Fruit fly (Drosophila melanogaster) whole organism, prepupa: ENCODE data around the gene Trm7-32.

ENCODE experiments used
- CG10631 ChIP-seq: fragments of 200-800 bp; sonication (Bioruptor generic); optimal IDR thresholded peaks from 2 replicates; lab custom pipeline; 2016; ENCODE audit warnings: missing biosample characterization, missing genetic modification characterization
- CG15336 ChIP-seq: fragments of 200-800 bp; sonication (Bioruptor generic); IDR thresholded peaks from 2 replicates; pipeline ENCODE4 v1.3.6; 2022; ENCODE audit warnings: missing biosample characterization, missing genetic modification characterization
- CG1621 ChIP-seq: fragments of 200-800 bp; sonication (Bioruptor generic); optimal IDR thresholded peaks from 3 replicates; lab custom pipeline; 2018; ENCODE audit warnings: missing biosample characterization, mild to moderate bottlenecking, missing genetic modification characterization
- CG16779 ChIP-seq: fragments of 200-800 bp; sonication (Bioruptor generic); optimal IDR thresholded peaks from 3 replicates; lab custom pipeline; 2017; ENCODE audit warnings: missing biosample characterization, mild to moderate bottlenecking, missing genetic modification characterization
- CG3032 ChIP-seq: fragments of 200-800 bp; optimal IDR thresholded peaks from 2 replicates; lab custom pipeline; 2019; ENCODE audit warnings: missing biosample characterization, mild to moderate bottlenecking, missing genetic modification characterization, moderate library complexity
- CG31627 ChIP-seq: fragments of 200-800 bp; sonication (Bioruptor generic); optimal IDR thresholded peaks from 3 replicates; lab custom pipeline; 2016; ENCODE audit warnings: missing biosample characterization, missing genetic modification characterization
- CG32006 ChIP-seq: fragments of 200-800 bp; sonication (Bioruptor generic); optimal IDR thresholded peaks from 3 replicates; lab custom pipeline; 2017; ENCODE audit warnings: missing biosample characterization, mild to moderate bottlenecking, missing genetic modification characterization
- CG3919 ChIP-seq: fragments of 200-800 bp; sonication (Bioruptor generic); optimal IDR thresholded peaks from 3 replicates; lab custom pipeline; 2016; ENCODE audit warnings: missing biosample characterization, missing genetic modification characterization
- CG6163 ChIP-seq: fragments of 200-800 bp; sonication (Bioruptor generic); IDR thresholded peaks from 3 replicates; pipeline ENCODE4 v1.3.6; 2022; ENCODE audit warnings: missing biosample characterization, missing genetic modification characterization
- CG6276 ChIP-seq: fragments of 200-800 bp; sonication (Bioruptor generic); optimal IDR thresholded peaks from 2 replicates; lab custom pipeline; 2017; ENCODE audit warnings: missing biosample characterization, mild to moderate bottlenecking, missing genetic modification characterization
- CG6792 ChIP-seq: fragments of 200-800 bp; sonication (Bioruptor generic); optimal IDR thresholded peaks from 3 replicates; lab custom pipeline; 2016; ENCODE audit warnings: missing biosample characterization, missing genetic modification characterization
- CG7368 ChIP-seq: fragments of 200-800 bp; sonication (Bioruptor generic); optimal IDR thresholded peaks from 3 replicates; lab custom pipeline; 2016; ENCODE audit warnings: missing biosample characterization, missing genetic modification characterization
- CG9139 ChIP-seq: fragments of 200-800 bp; sonication (Bioruptor generic); optimal IDR thresholded peaks from 3 replicates; lab custom pipeline; 2017; ENCODE audit warnings: missing biosample characterization, mild to moderate bottlenecking, missing genetic modification characterization
- Eip78C ChIP-seq: fragments of 200-800 bp; sonication (Bioruptor generic); peaks from one replicate; lab custom pipeline; 2016; ENCODE audit warnings: missing biosample characterization, missing genetic modification characterization
- Eip93F ChIP-seq: fragments of 200-800 bp; sonication (Bioruptor generic); optimal IDR thresholded peaks from 2 replicates; lab custom pipeline; 2016; ENCODE audit warnings: missing biosample characterization, mild to moderate bottlenecking, missing genetic modification characterization
- Ets96B ChIP-seq: fragments of 200-800 bp; optimal IDR thresholded peaks from 2 replicates; lab custom pipeline; 2019; ENCODE audit warnings: missing biosample characterization, mild to moderate bottlenecking, missing genetic modification characterization, moderate library complexity
- Hr38 ChIP-seq: sonication (Bioruptor generic); optimal IDR thresholded peaks from 2 replicates; lab custom pipeline; 2016; ENCODE audit warnings: missing biosample characterization, missing genetic modification characterization
- Hr4 ChIP-seq: fragments of 200-800 bp; sonication (Bioruptor generic); optimal IDR thresholded peaks from 3 replicates; lab custom pipeline; 2016; ENCODE audit warnings: missing biosample characterization, missing genetic modification characterization
- Lpt ChIP-seq: fragments of 200-800 bp; sonication (Bioruptor generic); optimal IDR thresholded peaks from 3 replicates; lab custom pipeline; 2016; ENCODE audit warnings: missing biosample characterization, missing genetic modification characterization
- Smox ChIP-seq: fragments of 200-800 bp; sonication (Bioruptor generic); optimal IDR thresholded peaks from 3 replicates; lab custom pipeline; 2016; ENCODE audit warnings: missing biosample characterization, missing genetic modification characterization
- Sox14 ChIP-seq: fragments of 200-800 bp; sonication (Bioruptor generic); optimal IDR thresholded peaks from 3 replicates; lab custom pipeline; 2016; ENCODE audit warnings: missing biosample characterization, missing genetic modification characterization
- achi ChIP-seq: fragments of 200-800 bp; sonication (Bioruptor generic); optimal IDR thresholded peaks from 3 replicates; lab custom pipeline; 2016; ENCODE audit warnings: missing biosample characterization, missing genetic modification characterization
- acj6 ChIP-seq: fragments of 200-800 bp; sonication (Bioruptor generic); optimal IDR thresholded peaks from 3 replicates; lab custom pipeline; 2016; ENCODE audit warnings: missing biosample characterization, missing genetic modification characterization
- cyc ChIP-seq: fragments of 200-800 bp; sonication (Bioruptor generic); optimal IDR thresholded peaks from 3 replicates; lab custom pipeline; 2016; ENCODE audit warnings: missing biosample characterization, missing genetic modification characterization
- eg ChIP-seq: fragments of 200-800 bp; sonication (Bioruptor generic); IDR thresholded peaks from 3 replicates; pipeline ENCODE4 v1.3.6; 2022; ENCODE audit warnings: missing biosample characterization, missing genetic modification characterization
- esn ChIP-seq: fragments of 200-800 bp; sonication (Bioruptor generic); optimal IDR thresholded peaks from 2 replicates; lab custom pipeline; 2016; ENCODE audit warnings: missing biosample characterization, mild to moderate bottlenecking, missing genetic modification characterization, moderate library complexity
- fd85E ChIP-seq: fragments of 200-800 bp; sonication (Bioruptor generic); optimal IDR thresholded peaks from 3 replicates; lab custom pipeline; 2016; ENCODE audit warnings: missing biosample characterization, missing genetic modification characterization
- fkh ChIP-seq: fragments of 200-800 bp; sonication (Bioruptor generic); optimal IDR thresholded peaks from 3 replicates; lab custom pipeline; 2017; ENCODE audit warnings: missing biosample characterization, mild to moderate bottlenecking, missing genetic modification characterization, moderate library complexity
- lz ChIP-seq: fragments of 200-800 bp; sonication (Bioruptor generic); optimal IDR thresholded peaks from 3 replicates; lab custom pipeline; 2016; ENCODE audit warnings: missing biosample characterization, missing genetic modification characterization
- salr ChIP-seq, 2 experiments: fragments of 200-800 bp; sonication (Bioruptor generic); optimal IDR thresholded peaks; 3 replicates each; lab custom pipeline; 2016 to 2018; ENCODE audit warnings: missing biosample characterization in 2 of 2, missing genetic modification characterization in 2 of 2, mild to moderate bottlenecking in 1 of 2
- svp ChIP-seq: fragments of 200-800 bp; sonication (Bioruptor generic); peaks from one replicate; lab custom pipeline; 2016; ENCODE audit warnings: missing biosample characterization, missing genetic modification characterization
- vri ChIP-seq: fragments of 200-800 bp; sonication (Bioruptor generic); optimal IDR thresholded peaks from 3 replicates; lab custom pipeline; 2016; ENCODE audit warnings: missing biosample characterization, mild to moderate bottlenecking, missing genetic modification characterization

Trm7-32 gene

DNA sequence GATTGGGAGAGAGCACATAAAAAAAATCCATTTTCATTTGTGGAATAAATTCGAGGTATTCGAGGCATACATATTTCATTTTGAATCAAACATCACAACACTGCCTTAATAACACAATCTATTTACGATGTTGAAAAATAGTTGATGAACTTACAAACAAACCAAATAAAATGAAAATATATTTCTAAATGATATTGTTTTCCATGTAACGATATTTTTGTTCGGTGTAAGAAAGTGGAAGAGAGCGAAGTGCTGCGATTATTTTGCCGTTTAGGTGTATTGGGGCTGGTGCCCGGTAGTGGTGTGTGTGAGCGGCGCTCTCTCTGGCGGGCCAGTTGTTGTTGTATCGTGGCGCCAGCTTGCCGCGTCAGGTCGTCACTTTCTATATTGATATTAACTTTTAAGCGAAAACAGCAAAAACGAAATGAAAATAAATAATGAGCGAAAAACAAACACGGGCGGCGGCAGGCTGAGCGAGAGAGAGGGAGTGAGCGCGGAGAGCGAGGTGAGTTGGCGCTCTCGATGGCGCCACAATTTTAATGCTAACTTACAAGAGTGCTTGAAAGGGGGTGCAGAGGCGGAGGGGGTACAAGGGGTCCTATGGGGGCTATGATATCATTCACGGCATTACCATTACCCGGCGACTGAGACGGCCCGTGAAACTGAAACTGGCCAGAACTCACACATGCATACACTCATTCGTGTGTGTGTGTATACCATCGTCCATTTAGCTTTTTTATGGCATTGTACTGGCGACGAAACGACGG, 24.7 kb downstream of the Trm7-32 start (continued):
- TF ChIP-seq CG32006 (peak; percentile 97), CG9139 (GFP tag; lab: Kevin White, UChicago) (peak; percentile 68), Hr4 (GFP tag; lab: Kevin White, UChicago) (peak; percentile 97), esn (GFP tag; lab: Kevin White, UChicago) (peak; percentile 98), acj6 (peak; percentile 93), CG1621 (tag; lab: Kevin White, UChicago) (peak; percentile 79), CG3919 (GFP tag; lab: Kevin White, UChicago) (peak; percentile 94), vri (GFP tag; lab: Kevin White, UChicago) (peak; percentile 95), CG15336 (GFP tag; lab: Robert Waterston, UW) (peak; percentile 94), fkh (GFP tag; lab: Kevin White, UChicago) (peak; percentile 99)

dm6 chr3R:17066077-17066476, 25.6 kb downstream of the Trm7-32 start:
- no peak for TF ChIP-seq CG6792 (GFP tag; lab: Kevin White, UChicago)
- TF ChIP-seq achi (GFP tag; lab: Kevin White, UChicago), result no peak
- peak; percentile 38 for TF ChIP-seq Eip78C
- no peak for TF ChIP-seq CG7368

DNA sequence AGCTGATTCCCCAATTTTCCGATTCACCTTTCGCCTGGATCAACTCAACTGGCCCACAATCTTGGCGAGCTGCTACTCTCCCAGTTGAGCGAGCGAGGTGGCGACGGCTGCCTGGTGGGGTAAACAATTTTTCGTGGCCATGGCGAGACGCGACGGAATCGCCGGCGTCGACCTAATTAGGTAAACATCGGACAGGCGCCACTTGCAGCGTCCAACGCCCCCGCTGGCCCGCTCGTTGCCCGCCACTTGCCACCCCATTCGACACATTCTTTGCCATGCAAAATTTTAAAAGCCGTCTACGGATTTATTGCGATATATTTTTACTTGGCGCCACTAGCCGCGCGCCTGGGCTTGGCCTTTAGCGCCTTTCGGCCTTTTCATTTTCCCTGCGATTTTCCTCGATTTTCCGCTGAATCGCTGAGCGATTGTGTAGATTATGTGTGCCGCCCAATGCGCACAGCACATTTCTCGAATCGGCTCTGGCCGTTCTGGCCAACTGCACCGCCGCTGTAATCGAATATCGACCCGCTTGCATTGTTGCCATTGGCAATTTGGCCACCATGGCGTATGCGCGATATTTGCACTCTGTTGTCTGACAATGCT, 26.4 kb downstream of the Trm7-32 start:
- no peak for TF ChIP-seq cyc
- no peak for TF ChIP-seq CG6276 (GFP tag; lab: Kevin White, UChicago)
- TF ChIP-seq CG16779 (tag; lab: Kevin White, UChicago), result no peak
- TF ChIP-seq CG31627 (GFP tag; lab: Kevin White, UChicago), result no peak
- no peak for TF ChIP-seq fkh (GFP tag; lab: Kevin White, UChicago)
- TF ChIP-seq Eip93F, result peak; percentile 11
- no peak for TF ChIP-seq Lpt (GFP tag; lab: Kevin White, UChicago)
- TF ChIP-seq CG6163 (GFP tag; lab: Robert Waterston, UW), result no peak
- 0 out of 3 replicates have a peak, but pooled peaks have one; percentile 10 for TF ChIP-seq eg
- no peak for TF ChIP-seq achi (GFP tag; lab: Kevin White, UChicago)
- no peak for TF ChIP-seq Smox
- peak; percentile 50 for TF ChIP-seq svp (GFP tag; lab: Kevin White, UChicago)
- TF ChIP-seq Hr38, result no peak
- TF ChIP-seq, all 60 proteins: peak for 3

DNA sequence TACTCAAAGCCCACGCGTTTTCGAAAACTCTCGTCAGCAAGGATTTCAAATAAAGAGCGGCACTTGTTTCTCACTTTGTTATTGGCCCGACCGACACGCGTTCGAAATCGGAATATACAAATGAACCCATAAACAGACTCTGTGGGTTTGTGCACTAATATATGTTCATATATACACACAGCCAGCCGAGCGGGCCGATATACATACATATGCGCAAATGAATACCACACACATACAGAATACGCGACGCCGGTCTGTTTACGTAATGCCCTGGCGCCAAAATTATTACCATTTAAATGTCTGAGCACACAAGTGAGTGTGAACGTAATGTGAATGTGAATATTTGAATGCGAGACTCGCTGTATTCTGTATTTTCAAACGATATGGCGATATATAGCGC, 27.2 kb downstream of the Trm7-32 start:
- TF ChIP-seq Eip78C, result peak; percentile 11
- no peak for TF ChIP-seq Ets96B
- TF ChIP-seq svp (GFP tag; lab: Kevin White, UChicago), result peak; percentile 66
- peak; percentile 96 for TF ChIP-seq vri (GFP tag; lab: Kevin White, UChicago)
- TF ChIP-seq CG7368, result no peak
- TF ChIP-seq salr (GFP tag; optimal IDR thresholded peaks at IDR 0.05; lab: Kevin White, UChicago), result no peak
- TF ChIP-seq achi (GFP tag; lab: Kevin White, UChicago), result no peak
- TF ChIP-seq CG1621 (tag; lab: Kevin White, UChicago), result no peak
- TF ChIP-seq fkh (GFP tag; lab: Kevin White, UChicago), result peak; percentile 44
- TF ChIP-seq Smox, result no peak

dm6 chr3R:17072526-17073114, 32.1 kb downstream of the Trm7-32 start, which contains the start of the genes Ns1 and mRpS11:
Gene Ns1, minus strand, starts transcription at chr3R:17072675.
Gene mRpS11, plus strand, starts transcription at chr3R:17072732.
- TF ChIP-seq Sox14 (GFP tag; lab: Kevin White, UChicago) (peak; percentile 48), svp (GFP tag; lab: Kevin White, UChicago) (peak; percentile 67), CG3032 (peak; percentile 34), fkh (GFP tag; lab: Kevin White, UChicago) (peak; percentile 13), CG6163 (GFP tag; lab: Robert Waterston, UW) (0 out of 3 replicates have a peak, but pooled peaks have one; percentile 37), cyc (peak; percentile 28), fd85E (GFP tag; lab: Kevin White, UChicago) (no peak), salr (GFP tag; optimal IDR thresholded peaks at IDR 0.05; lab: Kevin White, UChicago) (no peak), esn (GFP tag; lab: Kevin White, UChicago) (peak; percentile 27), eg (no peak), vri (GFP tag; lab: Kevin White, UChicago) (peak; percentile 95), CG10631 (GFP tag; lab: Kevin White, UChicago) (no peak), CG31627 (GFP tag; lab: Kevin White, UChicago) (peak; percentile 22), lz (GFP tag; lab: Kevin White, UChicago) (peak; percentile 15)
